Worm (Caenorhabditis elegans): ENCODE data around the gene F37C4.4.

DNA sequence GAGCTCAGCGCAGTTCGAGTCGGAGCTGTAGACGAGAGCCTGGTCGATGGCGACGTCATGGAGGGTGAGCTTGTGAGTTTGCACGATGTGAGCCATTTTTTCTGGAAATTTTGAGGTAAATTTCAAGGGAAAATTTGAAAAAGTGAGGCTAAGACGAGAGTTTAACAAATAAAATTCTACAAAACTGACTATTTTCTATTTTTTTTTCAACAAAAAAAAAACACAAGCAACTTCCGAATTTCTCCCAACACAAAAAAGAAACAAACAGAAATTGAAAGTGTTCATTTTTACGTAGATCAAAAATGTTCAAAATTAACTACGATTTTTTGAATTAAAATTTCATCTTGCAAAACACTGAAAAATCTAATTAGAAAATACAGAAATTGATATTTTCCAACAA, 6.6 kb downstream of the F37C4.4 start, which contains the start of gene F37C4.5:
- TF ChIP-seq elt-2 (tag; optimal IDR thresholded peaks at IDR 0.05) (no peak), ztf-4 (tag; optimal IDR thresholded peaks at IDR 0.05) (no peak), pha-4 (tag; optimal IDR thresholded peaks at IDR 0.05) (no peak), fkh-10 (GFP tag; optimal IDR thresholded peaks at IDR 0.05) (no peak), lin-39 (tag; optimal IDR thresholded peaks at IDR 0.05) (no peak), elt-3 (tag; optimal IDR thresholded peaks at IDR 0.05) (no peak), nhr-76 (tag; optimal IDR thresholded peaks at IDR 0.05) (no peak), fkh-2 (tag; optimal IDR thresholded peaks at IDR 0.05) (no peak)

All from whole organism, L3 larva.